Worm (Caenorhabditis elegans) whole organism, L2 larva: ENCODE results near the gene F35E12.9.

ENCODE experiments used
- C34F6.9 ChIP-seq: fragments of 150-350 bp; optimal IDR thresholded peaks from 2 replicates; lab custom pipeline; 2014; ENCODE audit warnings: missing biosample characterization, missing genetic modification characterization
- F13H6.1 ChIP-seq: sonication (generic microtip); optimal IDR thresholded peaks from 2 replicates; lab custom pipeline; 2016; ENCODE audit warnings: missing genetic modification characterization, missing compliant biosample characterization
- alr-1 ChIP-seq: fragments of 150-350 bp; optimal IDR thresholded peaks from 2 replicates; lab custom pipeline; 2014; ENCODE audit warnings: missing biosample characterization, missing genetic modification characterization
- ama-1 ChIP-seq: fragments of 150-350 bp; optimal IDR thresholded peaks from 2 replicates; lab custom pipeline; 2018; ENCODE audit warnings: inconsistent platforms
- blmp-1 ChIP-seq: sonication (generic microtip); optimal IDR thresholded peaks from 2 replicates; lab custom pipeline; 2017; ENCODE audit warnings: missing genetic modification characterization, mild to moderate bottlenecking, missing compliant biosample characterization, antibody characterized with exemption, moderate library complexity; ENCODE audit not compliant: insufficient read depth
- ceh-16 ChIP-seq: fragments of 150-350 bp; optimal IDR thresholded peaks from 2 replicates; lab custom pipeline; 2014; ENCODE audit warnings: missing biosample characterization, missing genetic modification characterization
- egl-27 ChIP-seq: sonication (generic microtip); optimal IDR thresholded peaks from 3 replicates; lab custom pipeline; 2017; ENCODE audit warnings: missing biosample characterization, missing genetic modification reagents, missing genetic modification characterization
- elt-1 ChIP-seq: fragments of 150-350 bp; optimal IDR thresholded peaks from 2 replicates; lab custom pipeline; 2014; ENCODE audit warnings: missing biosample characterization, missing genetic modification characterization
- elt-3 ChIP-seq: sonication (generic microtip); optimal IDR thresholded peaks from 2 replicates; lab custom pipeline; 2017; ENCODE audit warnings: missing biosample characterization, missing genetic modification characterization
- fos-1 ChIP-seq: fragments of 150-350 bp; optimal IDR thresholded peaks from 2 replicates; lab custom pipeline; 2014; ENCODE audit warnings: missing biosample characterization, missing genetic modification characterization
- gmeb-1 ChIP-seq: fragments of 150-350 bp; optimal IDR thresholded peaks from 2 replicates; lab custom pipeline; 2014; ENCODE audit warnings: missing biosample characterization, missing genetic modification characterization
- lin-13 ChIP-seq: fragments of 150-350 bp; optimal IDR thresholded peaks from 2 replicates; lab custom pipeline; 2014; ENCODE audit warnings: missing biosample characterization, missing genetic modification reagents, missing genetic modification characterization
- lin-39 ChIP-seq: fragments of 150-350 bp; optimal IDR thresholded peaks from 2 replicates; lab custom pipeline; 2014; ENCODE audit warnings: missing biosample characterization, missing genetic modification reagents, missing genetic modification characterization
- lsy-2 ChIP-seq, 2 experiments: fragments of 150-350 bp in 1 of 2; sonication (generic microtip) in 1 of 2; optimal IDR thresholded peaks; 2 replicates each; lab custom pipeline; 2014 to 2017; ENCODE audit warnings: missing biosample characterization in 2 of 2, missing genetic modification characterization in 2 of 2
- mbf-1 ChIP-seq: sonication (generic microtip); optimal IDR thresholded peaks from 2 replicates; lab custom pipeline; 2017; ENCODE audit warnings: missing biosample characterization, missing genetic modification characterization
- mdl-1 ChIP-seq, 2 experiments: fragments of 150-350 bp in 1 of 2; sonication (generic microtip) in 1 of 2; optimal IDR thresholded peaks; 2 replicates each; lab custom pipeline; 2017; ENCODE audit warnings: missing biosample characterization in 2 of 2, missing genetic modification characterization in 2 of 2
- nhr-11 ChIP-seq: fragments of 150-350 bp; optimal IDR thresholded peaks from 2 replicates; lab custom pipeline; 2014; ENCODE audit warnings: missing biosample characterization, missing genetic modification characterization
- nhr-12 ChIP-seq: fragments of 150-350 bp; optimal IDR thresholded peaks from 2 replicates; lab custom pipeline; 2014; ENCODE audit warnings: missing biosample characterization, missing genetic modification characterization
- nhr-129 ChIP-seq: fragments of 150-350 bp; optimal IDR thresholded peaks from 2 replicates; lab custom pipeline; 2014; ENCODE audit warnings: missing biosample characterization, missing genetic modification characterization
- nhr-23 ChIP-seq: fragments of 150-350 bp; optimal IDR thresholded peaks from 2 replicates; lab custom pipeline; 2014; ENCODE audit warnings: missing biosample characterization, missing genetic modification reagents, missing genetic modification characterization
- nhr-237 ChIP-seq: fragments of 150-350 bp; optimal IDR thresholded peaks from 2 replicates; lab custom pipeline; 2014; ENCODE audit warnings: missing biosample characterization, missing genetic modification characterization
- nhr-25 ChIP-seq: fragments of 150-350 bp; sonication (generic microtip); optimal IDR thresholded peaks from 3 replicates; lab custom pipeline; 2014; ENCODE audit warnings: missing biosample characterization, missing genetic modification characterization
- nhr-6 ChIP-seq: fragments of 150-350 bp; optimal IDR thresholded peaks from 2 replicates; lab custom pipeline; 2014; ENCODE audit warnings: missing biosample characterization, missing genetic modification characterization
- nhr-77 ChIP-seq: fragments of 150-350 bp; optimal IDR thresholded peaks from 2 replicates; lab custom pipeline; 2014; ENCODE audit warnings: missing biosample characterization, missing genetic modification characterization
- peb-1 ChIP-seq: fragments of 150-350 bp; optimal IDR thresholded peaks from 2 replicates; lab custom pipeline; 2014; ENCODE audit warnings: missing biosample characterization, missing genetic modification characterization
- skn-1 ChIP-seq: sonication (generic microtip); optimal IDR thresholded peaks from 2 replicates; lab custom pipeline; 2017; ENCODE audit warnings: missing biosample characterization, missing genetic modification characterization
- sma-3 ChIP-seq: sonication (generic microtip); optimal IDR thresholded peaks from 2 replicates; lab custom pipeline; 2016; ENCODE audit warnings: missing genetic modification reagents, missing genetic modification characterization, missing compliant biosample characterization
- sma-9 ChIP-seq, 2 experiments: fragments of 150-350 bp in 1 of 2; sonication (generic microtip) in 1 of 2; optimal IDR thresholded peaks; 2 replicates each; lab custom pipeline; 2014 to 2016; ENCODE audit warnings: missing genetic modification characterization in 2 of 2, mild to moderate bottlenecking in 1 of 2, missing biosample characterization in 1 of 2, missing compliant biosample characterization in 1 of 2, missing genetic modification reagents in 1 of 2, moderate library complexity in 1 of 2
- snpc-4 ChIP-seq: fragments of 150-350 bp; optimal IDR thresholded peaks from 2 replicates; lab custom pipeline; 2014; ENCODE audit warnings: missing biosample characterization, missing genetic modification characterization
- unc-39 ChIP-seq: fragments of 150-350 bp; optimal IDR thresholded peaks from 2 replicates; lab custom pipeline; 2014; ENCODE audit warnings: missing biosample characterization, missing genetic modification characterization
- unc-55 ChIP-seq: fragments of 150-350 bp; sonication (generic microtip); optimal IDR thresholded peaks from 3 replicates; lab custom pipeline; 2014; ENCODE audit warnings: missing biosample characterization, missing genetic modification reagents, missing genetic modification characterization
- zag-1 ChIP-seq: fragments of 150-350 bp; optimal IDR thresholded peaks from 2 replicates; lab custom pipeline; 2014; ENCODE audit warnings: missing biosample characterization, missing genetic modification characterization
- ztf-1 ChIP-seq: fragments of 200-800 bp; sonication (Bioruptor generic); conservative IDR thresholded peaks from 2 replicates; pipeline ENCODE4 v1.3.6; 2022; ENCODE audit warnings: missing genetic modification characterization, missing compliant biosample characterization
- ztf-4 ChIP-seq: fragments of 150-350 bp; optimal IDR thresholded peaks from 2 replicates; lab custom pipeline; 2014; ENCODE audit warnings: missing biosample characterization, missing genetic modification characterization

Gene F35E12.9

DNA sequence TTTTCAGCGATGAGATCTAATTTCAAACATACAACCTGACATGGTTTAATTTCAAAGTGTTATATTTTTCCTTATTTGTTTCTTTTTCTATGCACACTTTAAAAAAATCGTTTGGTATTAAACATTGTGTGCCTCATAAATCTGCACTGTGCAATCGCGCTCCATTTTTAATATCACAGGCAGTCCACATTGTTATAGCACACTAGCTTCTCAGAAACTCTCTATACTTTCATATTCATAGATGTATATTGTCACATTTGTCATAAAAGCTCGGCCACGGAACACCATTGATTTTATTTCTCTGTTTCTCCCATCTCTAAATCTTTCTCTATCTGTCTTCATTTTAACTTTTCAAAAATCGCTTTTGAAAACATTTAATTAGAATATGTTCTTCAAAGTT lies 12.4 kb upstream of the F35E12.9 start (continued):
- TF ChIP-seq nhr-77, result no peak
- no peak for TF ChIP-seq nhr-12 (tag; lab: Kevin White, UChicago)
- no peak for TF ChIP-seq egl-27 (tag; lab: Kevin White, UChicago)
- TF ChIP-seq mdl-1 (tag; optimal IDR thresholded peaks at IDR 0.05; lab: Kevin White, UChicago), result no peak
- no peak for TF ChIP-seq sma-3 (GFP tag; lab: Kevin White, UChicago)
- TF ChIP-seq nhr-23, result no peak
- no peak for TF ChIP-seq alr-1 (tag; lab: Kevin White, UChicago)

DNA sequence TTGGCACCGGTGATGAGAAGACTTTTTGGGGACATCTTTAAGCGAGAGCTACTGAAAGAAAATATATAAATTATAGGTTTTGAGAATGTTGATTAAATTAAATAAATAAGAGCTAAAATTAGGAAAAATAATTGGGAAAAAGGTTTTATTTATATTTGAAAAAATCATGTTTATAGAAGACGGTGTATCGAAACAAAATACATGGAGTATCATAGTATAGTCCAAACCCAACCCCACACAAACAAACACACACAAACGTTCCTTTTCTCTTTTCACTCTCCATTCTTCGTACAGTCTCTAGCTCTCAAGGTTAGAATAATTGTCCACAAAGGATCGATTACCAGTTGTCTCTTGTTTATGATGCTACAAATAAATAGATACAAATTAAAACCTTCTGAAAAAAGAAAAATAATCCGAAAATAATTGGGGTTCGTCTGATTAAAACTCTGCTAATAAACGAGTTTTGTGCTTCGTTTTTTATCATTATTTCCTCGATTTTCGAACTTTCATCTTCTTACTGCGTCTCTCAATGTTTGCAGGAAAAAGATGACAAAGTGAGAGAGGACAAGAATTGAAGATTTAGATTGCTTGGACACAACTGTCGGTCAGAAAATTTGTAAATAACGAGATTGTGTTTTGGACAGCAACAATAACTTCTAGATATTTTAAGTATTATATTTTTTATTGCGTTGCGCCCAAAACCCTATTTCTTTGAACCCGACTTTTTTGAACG lies 11.6 kb upstream of the F35E12.9 start, which contains the start of gene F20G2.2:
Gene F20G2.2, minus strand, starts transcription at position 51 of the 733 bp plus-strand sequence.
- peak; percentile 54 for TF ChIP-seq skn-1
- no peak for TF ChIP-seq mbf-1 (tag; lab: Kevin White, UChicago)
- TF ChIP-seq fos-1 (tag; lab: Kevin White, UChicago), result peak; percentile 32
- TF ChIP-seq F13H6.1 (tag; lab: Kevin White, UChicago), result peak; percentile 12
- TF ChIP-seq sma-3 (GFP tag; lab: Kevin White, UChicago), result no peak
- no peak for TF ChIP-seq ama-1 (lab: Kevin White, UChicago)
- peak; percentile 30 for TF ChIP-seq C34F6.9
- peak; percentile 11 for TF ChIP-seq nhr-25 (tag; lab: Kevin White, UChicago)
- TF ChIP-seq sma-9 (GFP tag; optimal IDR thresholded peaks at IDR 0.05; lab: Kevin White, UChicago), result peak; percentile 13
- no peak for TF ChIP-seq sma-9 (tag; optimal IDR thresholded peaks at IDR 0.05; lab: Kevin White, UChicago)

DNA sequence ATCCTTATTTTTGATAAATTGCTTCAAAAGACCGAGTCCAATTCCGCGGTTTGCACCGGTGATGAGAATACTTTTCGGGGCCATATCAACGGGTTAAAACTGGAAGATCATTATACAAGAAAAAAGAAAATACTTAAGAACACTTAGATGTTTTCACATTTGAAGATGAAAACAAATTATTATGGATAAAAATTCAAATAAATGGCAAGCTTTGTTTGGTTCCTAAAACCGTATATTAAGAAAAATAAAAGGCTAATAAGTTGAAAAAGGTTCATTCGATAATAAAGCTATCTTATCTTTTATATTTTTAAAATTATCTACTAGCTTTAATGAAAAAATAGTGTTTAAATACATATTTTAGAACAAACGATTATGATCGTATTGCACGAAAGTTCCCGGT lies 8.6 kb upstream of the F35E12.9 start, which contains the start of gene F20G2.1:
Gene F20G2.1, minus strand, starts transcription at position 101 of the 400 bp plus-strand sequence.
- no peak for TF ChIP-seq nhr-129
- TF ChIP-seq nhr-6 (tag; lab: Kevin White, UChicago), result no peak
- TF ChIP-seq ztf-1 (GFP tag; lab: Robert Waterston, UW), result no peak
- TF ChIP-seq elt-1 (tag; lab: Kevin White, UChicago), result no peak
- no peak for TF ChIP-seq lsy-2 (tag; optimal IDR thresholded peaks at IDR 0.05; lab: Kevin White, UChicago)

DNA sequence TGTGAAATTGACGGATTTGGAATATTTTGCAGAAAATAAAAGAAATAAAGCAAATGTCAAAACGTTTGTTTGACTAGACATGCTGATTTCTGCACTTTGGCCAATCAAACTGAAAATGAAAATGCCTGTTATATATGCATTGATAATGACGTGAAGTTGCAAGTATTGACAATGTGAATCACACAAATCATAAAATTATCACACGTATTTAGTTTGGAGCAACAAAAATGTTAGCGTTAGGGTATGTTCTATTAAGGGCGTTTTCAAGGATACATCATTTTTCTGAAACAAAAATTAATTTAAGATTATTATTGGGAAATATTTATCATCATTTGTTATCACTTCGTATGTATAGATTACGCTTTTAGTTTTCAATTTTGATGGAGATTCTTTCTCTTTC lies 6.9 kb upstream of the F35E12.9 start, which contains the start of gene cld-9:
Gene cld-9, minus strand, starts transcription at position 81 of the 400 bp plus-strand sequence.
- TF ChIP-seq gmeb-1 (no peak), nhr-23 (no peak), F13H6.1 (tag; lab: Kevin White, UChicago) (no peak), fos-1 (tag; lab: Kevin White, UChicago) (peak; percentile 63), snpc-4 (tag; lab: Kevin White, UChicago) (no peak), sma-9 (GFP tag; optimal IDR thresholded peaks at IDR 0.05; lab: Kevin White, UChicago) (peak; percentile 37), sma-9 (tag; optimal IDR thresholded peaks at IDR 0.05; lab: Kevin White, UChicago) (no peak), lin-13 (GFP tag; lab: Kevin White, UChicago) (no peak), ztf-4 (no peak), unc-39 (no peak), blmp-1 (tag; lab: Kevin White, UChicago) (no peak), nhr-11 (tag; lab: Kevin White, UChicago) (no peak), nhr-25 (tag; lab: Kevin White, UChicago) (no peak), unc-55 (GFP tag; lab: Kevin White, UChicago) (no peak), elt-1 (tag; lab: Kevin White, UChicago) (no peak)

DNA sequence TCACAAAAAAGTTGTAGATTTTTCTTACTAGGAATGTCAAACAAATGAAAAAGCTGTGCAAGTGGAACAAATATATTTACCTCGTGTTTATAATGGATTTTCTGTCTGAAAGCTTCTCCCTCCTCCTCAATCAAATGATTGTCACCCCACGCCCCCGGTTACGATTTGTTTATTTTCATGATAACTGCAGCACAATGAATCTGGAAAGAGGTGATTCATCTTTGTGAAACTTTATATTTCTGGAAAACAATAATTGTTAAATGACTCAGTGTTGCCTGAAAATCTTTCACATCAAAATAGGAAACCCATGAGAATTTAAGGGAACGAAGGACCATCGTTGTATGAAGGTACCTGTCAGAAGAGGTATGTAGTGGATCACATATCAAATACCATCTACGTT lies 3.7 kb upstream of the F35E12.9 start, which contains the start of gene F35E12.10:
Gene F35E12.10, minus strand, starts transcription at position 101 of the 400 bp plus-strand sequence.
- no peak for TF ChIP-seq nhr-129
- TF ChIP-seq nhr-77, result no peak
- no peak for TF ChIP-seq elt-3
- no peak for TF ChIP-seq egl-27 (tag; lab: Kevin White, UChicago)
- no peak for TF ChIP-seq sma-3 (GFP tag; lab: Kevin White, UChicago)
- TF ChIP-seq ztf-1 (GFP tag; lab: Robert Waterston, UW), result no peak
- TF ChIP-seq lsy-2 (tag; optimal IDR thresholded peaks at IDR 0.05; lab: Kevin White, UChicago), result no peak
- no peak for TF ChIP-seq elt-1 (tag; lab: Kevin White, UChicago)
- TF ChIP-seq lin-39 (tag; lab: Kevin White, UChicago), result no peak
- no peak for TF ChIP-seq zag-1 (tag; lab: Kevin White, UChicago)
- no peak for TF ChIP-seq nhr-25 (tag; lab: Kevin White, UChicago)
- TF ChIP-seq nhr-237 (tag; lab: Kevin White, UChicago), result no peak
- TF ChIP-seq alr-1 (tag; lab: Kevin White, UChicago), result no peak
- TF ChIP-seq unc-39, result no peak
- no peak for TF ChIP-seq peb-1
- no peak for TF ChIP-seq ceh-16
- TF ChIP-seq skn-1, result no peak
- no peak for TF ChIP-seq snpc-4 (tag; lab: Kevin White, UChicago)
- TF ChIP-seq, all 48 proteins: peak for 0
